Fruit fly (Drosophila melanogaster): ENCODE measurements around the gene CG42832.

The CG42832 gene

DNA sequence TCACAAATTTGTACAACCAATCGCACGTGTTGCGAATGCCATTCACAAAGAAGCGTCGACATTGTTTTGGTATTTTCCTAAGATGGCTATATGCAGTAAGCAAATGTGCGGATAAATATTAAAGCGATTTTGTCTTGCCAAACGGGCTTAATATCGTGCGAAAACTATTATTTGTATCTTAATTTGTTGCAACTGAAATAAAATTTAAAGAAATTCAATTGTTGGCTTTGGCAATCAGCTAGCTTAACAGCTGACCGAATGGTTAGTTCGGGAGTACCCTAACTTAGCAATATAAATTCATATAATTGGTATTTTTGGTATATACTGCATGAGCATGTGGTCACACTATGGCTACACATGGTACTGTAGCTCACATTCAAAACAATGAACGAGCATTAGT lies 38.5 kb downstream of the CG42832 start, which contains the start of the genes RIOK1 and Polr3H (continued):
- TF ChIP-seq tap (tag; optimal IDR thresholded peaks at IDR 0.05) (no peak), CG17385 (GFP tag; optimal IDR thresholded peaks at IDR 0.05) (peak; percentile 42), CG31365 (tag; optimal IDR thresholded peaks at IDR 0.05) (no peak), slp2 (GFP tag; optimal IDR thresholded peaks at IDR 0.05) (peak; percentile 46), CG10267 (tag; optimal IDR thresholded peaks at IDR 0.05) (peak; percentile 69), E2f2 (GFP tag; IDR thresholded peaks at IDR 0.05) (peak; percentile 67), Dek (tag; optimal IDR thresholded peaks at IDR 0.05) (no peak), chinmo (GFP tag; IDR thresholded peaks at IDR 0.05; ENCODE audit: partially characterized antibody) (no peak), maf-S (GFP tag; optimal IDR thresholded peaks at IDR 0.05) (peak; percentile 49), sens (GFP tag) (peak; percentile 97), Sox102F (GFP tag; optimal IDR thresholded peaks at IDR 0.05) (no peak), Taf1 (GFP tag; IDR thresholded peaks at IDR 0.05) (no peak), Hmx (GFP tag; optimal IDR thresholded peaks at IDR 0.05) (peak; percentile 66), CG13296 (GFP tag; optimal IDR thresholded peaks at IDR 0.05) (no peak), CG33557 (GFP tag; optimal IDR thresholded peaks at IDR 0.05) (peak; percentile 23), CG7786 (GFP tag; optimal IDR thresholded peaks at IDR 0.05) (peak; percentile 75), CG11398 (GFP tag; optimal IDR thresholded peaks at IDR 0.05) (peak; percentile 14), CG12391 (tag; optimal IDR thresholded peaks at IDR 0.05) (peak; percentile 79), ttk (GFP tag; IDR thresholded peaks at IDR 0.05) (peak; percentile 31; the same call in 1 of the 2 replicates), p53 (GFP tag; optimal IDR thresholded peaks at IDR 0.05) (peak; percentile 35), CG10366 (GFP tag; IDR thresholded peaks at IDR 0.05) (peak; percentile 67), CG3163 (GFP tag; optimal IDR thresholded peaks at IDR 0.05) (no peak), Antp (GFP tag; optimal IDR thresholded peaks at IDR 0.05) (peak; percentile 60), jigr1 (GFP tag; IDR thresholded peaks at IDR 0.05) (no peak), fd96Cb (tag; optimal IDR thresholded peaks at IDR 0.05) (peak; percentile 35), CG4730 (GFP tag; IDR thresholded peaks at IDR 0.05) (peak; percentile 23; the same call in 1 of the 2 replicates), CG15696 (tag; optimal IDR thresholded peaks at IDR 0.05) (peak; percentile 4), kah (GFP tag; optimal IDR thresholded peaks at IDR 0.05) (no peak), cg (GFP tag; optimal IDR thresholded peaks at IDR 0.05) (no peak), B-H2 (GFP tag; optimal IDR thresholded peaks at IDR 0.05) (no peak), bigmax (GFP tag; optimal IDR thresholded peaks at IDR 0.05) (peak; percentile 1), Nf-YC (tag; optimal IDR thresholded peaks at IDR 0.05) (no peak), CG13287 (GFP tag; IDR thresholded peaks at IDR 0.05; ENCODE audit: partially characterized antibody) (peak; percentile 55; the same call in 1 of the 2 replicates), CG11504 (tag; optimal IDR thresholded peaks at IDR 0.05) (no peak), Blimp-1 (GFP tag; optimal IDR thresholded peaks at IDR 0.05) (no peak), CG31441 (GFP tag; IDR thresholded peaks at IDR 0.05) (no peak), CG11456 (GFP tag; IDR thresholded peaks at IDR 0.05) (peak; percentile 55; the same call in 1 of the 3 replicates), Fer2 (tag; optimal IDR thresholded peaks at IDR 0.05) (no peak), CG17912 (GFP tag; optimal IDR thresholded peaks at IDR 0.05) (no peak), exex (tag; optimal IDR thresholded peaks at IDR 0.05) (no peak), CG10462 (GFP tag; optimal IDR thresholded peaks at IDR 0.05) (peak; percentile 5), CG8089 (GFP tag; optimal IDR thresholded peaks at IDR 0.05) (peak; percentile 40), CG8290 (GFP tag; optimal IDR thresholded peaks at IDR 0.05) (peak; percentile 31), CG8290 (tag; optimal IDR thresholded peaks at IDR 0.05) (no peak), CG13775 (GFP tag; optimal IDR thresholded peaks at IDR 0.05) (peak; percentile 82), Tbp (GFP tag; optimal IDR thresholded peaks at IDR 0.05) (no peak), nerfin-1 (tag; optimal IDR thresholded peaks at IDR 0.05) (no peak), CG16779 (GFP tag; IDR thresholded peaks at IDR 0.05) (no peak), fd3F (GFP tag; optimal IDR thresholded peaks at IDR 0.05) (peak; percentile 39), NC2β (GFP tag; optimal IDR thresholded peaks at IDR 0.05) (peak; percentile 67), dimm (GFP tag; IDR thresholded peaks at IDR 0.05) (no peak), CG12659 (GFP tag; optimal IDR thresholded peaks at IDR 0.05) (peak; percentile 72)

Data from whole organism, embryonic.